Fruit fly (Drosophila melanogaster) Kc167 (cell line): ENCODE results near the gene IM33.

Experiments
- Sin3A ChIP-seq: fragments of >200 bp; optimal IDR thresholded peaks from 2 replicates; lab custom pipeline; 2018; ENCODE audit warnings: missing external identifiers
- psq ChIP-seq: fragments of >200 bp; optimal IDR thresholded peaks from 2 replicates; lab custom pipeline; 2017; ENCODE audit warnings: missing external identifiers

- TF ChIP-seq Sin3A (lab: Kevin White, UChicago) (no peak), psq (lab: Kevin White, UChicago) (no peak)
Measured at dm6 chr2L:3692466-3692865, 4.0 kb downstream of the IM33 start, which contains the start of gene CG16704.
